Fruit fly (Drosophila melanogaster) whole organism, embryonic: Measurements from ENCODE around the gene Ire1.

Experiments
- Abd-B ChIP-seq: fragments of 200-800 bp; sonication (Bioruptor generic); optimal IDR thresholded peaks from 2 replicates; lab custom pipeline; 2018; ENCODE audit warnings: missing biosample characterization, mild to moderate bottlenecking, missing genetic modification characterization, moderate library complexity
- CG11093 ChIP-seq: fragments of 200-800 bp; sonication (Bioruptor generic); IDR thresholded peaks from 3 replicates; pipeline ENCODE4 v1.3.6; 2022; ENCODE audit warnings: missing biosample characterization, missing genetic modification characterization
- CG13123 ChIP-seq: fragments of 200-800 bp; sonication (Bioruptor generic); optimal IDR thresholded peaks from 2 replicates; lab custom pipeline; 2016; ENCODE audit warnings: missing biosample characterization, missing genetic modification characterization
- CG14014 ChIP-seq: fragments of 200-800 bp; sonication (Bioruptor generic); IDR thresholded peaks from 2 replicates; pipeline ENCODE4 v1.3.6; 2022; ENCODE audit warnings: missing biosample characterization, missing genetic modification characterization
- CG15514 ChIP-seq: fragments of 200-800 bp; sonication (Bioruptor generic); optimal IDR thresholded peaks from 3 replicates; lab custom pipeline; 2017; ENCODE audit warnings: missing biosample characterization, missing genetic modification characterization, mild to moderate bottlenecking, moderate library complexity, missing genetic modification reagents
- CG17612 ChIP-seq: fragments of 200-800 bp; sonication (Bioruptor generic); IDR thresholded peaks from 2 replicates; pipeline ENCODE4 v1.3.6; 2022; ENCODE audit warnings: missing biosample characterization, missing genetic modification characterization
- CG18619 ChIP-seq: fragments of 200-800 bp; sonication (Bioruptor generic); optimal IDR thresholded peaks from 3 replicates; lab custom pipeline; 2017; ENCODE audit warnings: missing biosample characterization, mild to moderate bottlenecking, missing genetic modification characterization
- CG2116 ChIP-seq: fragments of 200-800 bp; sonication (Bioruptor generic); optimal IDR thresholded peaks from 3 replicates; lab custom pipeline; 2018; ENCODE audit warnings: missing biosample characterization, mild to moderate bottlenecking, missing genetic modification characterization
- CG2202 ChIP-seq: fragments of 200-800 bp; sonication (Bioruptor generic); optimal IDR thresholded peaks from 2 replicates; lab custom pipeline; 2018; ENCODE audit warnings: missing biosample characterization, mild to moderate bottlenecking, missing genetic modification characterization
- CG2678 ChIP-seq: fragments of 200-800 bp; sonication (Bioruptor generic); optimal IDR thresholded peaks from 3 replicates; lab custom pipeline; 2019; ENCODE audit warnings: missing biosample characterization, mild to moderate bottlenecking, missing genetic modification characterization, moderate library complexity
- CG30431 ChIP-seq: fragments of 200-800 bp; sonication (Bioruptor generic); optimal IDR thresholded peaks from 2 replicates; lab custom pipeline; 2017; ENCODE audit warnings: missing biosample characterization, missing genetic modification characterization
- CG32767 ChIP-seq: fragments of 200-800 bp; sonication (Bioruptor generic); IDR thresholded peaks from 2 replicates; pipeline ENCODE4 v1.3.6; 2022; ENCODE audit warnings: missing biosample characterization, missing genetic modification characterization
- CG32772 ChIP-seq: fragments of 200-800 bp; sonication (Bioruptor generic); IDR thresholded peaks from 2 replicates; pipeline ENCODE4 v1.3.6; 2022; ENCODE audit warnings: missing biosample characterization, missing genetic modification characterization
- CG33557 ChIP-seq: fragments of 200-800 bp; sonication (Bioruptor generic); optimal IDR thresholded peaks from 2 replicates; lab custom pipeline; 2019; ENCODE audit warnings: missing biosample characterization, mild to moderate bottlenecking, missing genetic modification characterization, moderate library complexity
- CG34224 ChIP-seq: fragments of 200-800 bp; sonication (Bioruptor generic); IDR thresholded peaks from 3 replicates; pipeline ENCODE4 v1.3.6; 2022; ENCODE audit warnings: missing biosample characterization, missing genetic modification characterization; ENCODE audit not compliant: partially characterized antibody
- CG3838 ChIP-seq: fragments of 200-800 bp; sonication (Bioruptor generic); optimal IDR thresholded peaks from 3 replicates; lab custom pipeline; 2016; ENCODE audit warnings: missing biosample characterization, missing genetic modification characterization
- CG3847 ChIP-seq: fragments of 200-800 bp; sonication (Bioruptor generic); IDR thresholded peaks from 2 replicates; pipeline ENCODE4 v1.3.6; 2022; ENCODE audit warnings: missing biosample characterization, missing genetic modification characterization
- CG4360 ChIP-seq: fragments of 200-800 bp; sonication (Bioruptor generic); IDR thresholded peaks from 2 replicates; pipeline ENCODE4 v1.3.6; 2022; ENCODE audit warnings: missing biosample characterization, missing genetic modification characterization
- CG4820 ChIP-seq: fragments of 200-800 bp; sonication (Bioruptor generic); optimal IDR thresholded peaks from 3 replicates; lab custom pipeline; 2016; ENCODE audit warnings: missing biosample characterization, missing genetic modification characterization
- CG5180 ChIP-seq: fragments of 200-800 bp; sonication (Bioruptor generic); optimal IDR thresholded peaks from 3 replicates; lab custom pipeline; 2017; ENCODE audit warnings: missing biosample characterization, missing genetic modification characterization, mild to moderate bottlenecking, moderate library complexity, missing genetic modification reagents
- CG6683 ChIP-seq: fragments of 200-800 bp; sonication (Bioruptor generic); optimal IDR thresholded peaks from 2 replicates; lab custom pipeline; 2017; ENCODE audit warnings: missing biosample characterization, mild to moderate bottlenecking, missing genetic modification characterization, missing genetic modification reagents
- CG7357 ChIP-seq: fragments of 200-800 bp; sonication (Bioruptor generic); IDR thresholded peaks from 3 replicates; pipeline ENCODE4 v1.3.6; 2022; ENCODE audit warnings: missing biosample characterization, missing genetic modification characterization
- CG8089 ChIP-seq: fragments of 200-800 bp; sonication (Bioruptor generic); optimal IDR thresholded peaks from 3 replicates; lab custom pipeline; 2016; ENCODE audit warnings: missing biosample characterization, missing genetic modification characterization
- Dip3 ChIP-seq: fragments of 200-800 bp; sonication (Bioruptor generic); optimal IDR thresholded peaks from 3 replicates; lab custom pipeline; 2016; ENCODE audit warnings: missing biosample characterization, missing genetic modification characterization
- GATAe ChIP-seq: fragments of 200-800 bp; sonication (Bioruptor generic); conservative IDR thresholded peaks from 2 replicates; pipeline ENCODE4 v1.3.6; 2022; ENCODE audit warnings: missing biosample characterization, missing genetic modification characterization
- HLH3B ChIP-seq: fragments of 200-800 bp; sonication (Bioruptor generic); IDR thresholded peaks from 2 replicates; pipeline ENCODE4 v1.3.6; 2022; ENCODE audit warnings: missing biosample characterization, missing genetic modification characterization
- Mes4 ChIP-seq: fragments of 200-800 bp; sonication (Bioruptor generic); optimal IDR thresholded peaks from 2 replicates; lab custom pipeline; 2016; ENCODE audit warnings: missing biosample characterization, missing genetic modification characterization
- Myb ChIP-seq: fragments of 200-800 bp; sonication (Bioruptor generic); optimal IDR thresholded peaks from 2 replicates; lab custom pipeline; 2016; ENCODE audit warnings: missing biosample characterization, missing genetic modification characterization
- NC2α ChIP-seq: fragments of 200-800 bp; sonication (Bioruptor generic); optimal IDR thresholded peaks from 2 replicates; lab custom pipeline; 2016; ENCODE audit warnings: missing biosample characterization, missing genetic modification characterization
- Nf-YB ChIP-seq: fragments of 200-800 bp; sonication (Bioruptor generic); optimal IDR thresholded peaks from 3 replicates; lab custom pipeline; 2019; ENCODE audit warnings: missing biosample characterization, mild to moderate bottlenecking, missing genetic modification characterization, moderate library complexity
- Trl ChIP-seq, 3 experiments: fragments of >200 bp in 2 of 3; fragments of 200-800 bp in 1 of 3; sonication (Bioruptor generic) in 1 of 3; optimal IDR thresholded peaks; 2 replicates in 1 of 3; 3 replicates in 2 of 3; lab custom pipeline; 2016 to 2017; ENCODE audit warnings: missing biosample characterization in 1 of 3, missing genetic modification characterization in 1 of 3
- Vsx1 ChIP-seq: fragments of 200-800 bp; sonication (Bioruptor generic); optimal IDR thresholded peaks from 2 replicates; lab custom pipeline; 2017; ENCODE audit warnings: missing biosample characterization, mild to moderate bottlenecking, missing genetic modification characterization, missing genetic modification reagents
- ato ChIP-seq: fragments of 200-800 bp; sonication (Bioruptor generic); IDR thresholded peaks from 2 replicates; pipeline ENCODE4 v1.3.6; 2022; ENCODE audit warnings: missing biosample characterization, missing genetic modification characterization; ENCODE audit not compliant: partially characterized antibody
- bigmax ChIP-seq: fragments of 200-800 bp; sonication (Bioruptor generic); optimal IDR thresholded peaks from 2 replicates; lab custom pipeline; 2018; ENCODE audit warnings: missing biosample characterization, mild to moderate bottlenecking, missing genetic modification characterization
- ems ChIP-seq: fragments of 200-800 bp; sonication (Bioruptor generic); optimal IDR thresholded peaks from 3 replicates; lab custom pipeline; 2016; ENCODE audit warnings: missing biosample characterization, missing genetic modification characterization
- exex ChIP-seq: fragments of 200-800 bp; sonication (Bioruptor generic); optimal IDR thresholded peaks from 4 replicates; lab custom pipeline; 2018; ENCODE audit warnings: missing biosample characterization, mild to moderate bottlenecking, missing genetic modification characterization, moderate library complexity
- grn ChIP-seq: fragments of 200-800 bp; sonication (Bioruptor generic); optimal IDR thresholded peaks from 3 replicates; lab custom pipeline; 2017; ENCODE audit warnings: missing biosample characterization, missing genetic modification characterization
- h ChIP-seq: fragments of >200 bp; optimal IDR thresholded peaks from 2 replicates; lab custom pipeline; 2017
- hth ChIP-seq: fragments of >200 bp; optimal IDR thresholded peaks from 2 replicates; lab custom pipeline; 2017; ENCODE audit warnings: inconsistent platforms
- jumu ChIP-seq: fragments of 200-800 bp; sonication (Bioruptor generic); optimal IDR thresholded peaks from 3 replicates; lab custom pipeline; 2016; ENCODE audit warnings: missing biosample characterization, missing genetic modification characterization
- lmd ChIP-seq: fragments of 200-800 bp; sonication (Bioruptor generic); IDR thresholded peaks from 2 replicates; pipeline ENCODE4 v1.3.6; 2022; ENCODE audit warnings: missing biosample characterization, missing genetic modification characterization
- pfk ChIP-seq: fragments of 200-800 bp; sonication (Bioruptor generic); optimal IDR thresholded peaks from 2 replicates; lab custom pipeline; 2018; ENCODE audit warnings: missing biosample characterization, mild to moderate bottlenecking, missing genetic modification characterization, moderate library complexity
- psq ChIP-seq: fragments of 200-800 bp; sonication (Bioruptor generic); optimal IDR thresholded peaks from 2 replicates; lab custom pipeline; 2017; ENCODE audit warnings: missing biosample characterization, missing genetic modification characterization
- scrt ChIP-seq: fragments of 200-800 bp; sonication (Bioruptor generic); optimal IDR thresholded peaks from 2 replicates; lab custom pipeline; 2018; ENCODE audit warnings: missing biosample characterization, mild to moderate bottlenecking, missing genetic modification characterization, moderate library complexity
- sna ChIP-seq: fragments of 200-800 bp; sonication (Bioruptor generic); IDR thresholded peaks from 2 replicates; pipeline ENCODE4 v1.3.6; 2022; ENCODE audit warnings: missing biosample characterization, missing genetic modification characterization; ENCODE audit not compliant: partially characterized antibody
- tup ChIP-seq: fragments of 200-800 bp; sonication (Bioruptor generic); optimal IDR thresholded peaks from 2 replicates; lab custom pipeline; 2016; ENCODE audit warnings: missing biosample characterization, mild to moderate bottlenecking, missing genetic modification characterization, moderate library complexity
- wor ChIP-seq: fragments of 200-800 bp; sonication (Bioruptor generic); IDR thresholded peaks from 2 replicates; pipeline ENCODE4 v1.3.6; 2022; ENCODE audit warnings: missing biosample characterization, missing genetic modification characterization
- yki ChIP-seq: fragments of >200 bp; optimal IDR thresholded peaks from 3 replicates; lab custom pipeline; 2018
- zfh1 ChIP-seq: fragments of 200-800 bp; sonication (Bioruptor generic); IDR thresholded peaks from 3 replicates; pipeline ENCODE4 v1.3.6; 2022; ENCODE audit warnings: missing biosample characterization, missing genetic modification characterization

The Ire1 gene

DNA sequence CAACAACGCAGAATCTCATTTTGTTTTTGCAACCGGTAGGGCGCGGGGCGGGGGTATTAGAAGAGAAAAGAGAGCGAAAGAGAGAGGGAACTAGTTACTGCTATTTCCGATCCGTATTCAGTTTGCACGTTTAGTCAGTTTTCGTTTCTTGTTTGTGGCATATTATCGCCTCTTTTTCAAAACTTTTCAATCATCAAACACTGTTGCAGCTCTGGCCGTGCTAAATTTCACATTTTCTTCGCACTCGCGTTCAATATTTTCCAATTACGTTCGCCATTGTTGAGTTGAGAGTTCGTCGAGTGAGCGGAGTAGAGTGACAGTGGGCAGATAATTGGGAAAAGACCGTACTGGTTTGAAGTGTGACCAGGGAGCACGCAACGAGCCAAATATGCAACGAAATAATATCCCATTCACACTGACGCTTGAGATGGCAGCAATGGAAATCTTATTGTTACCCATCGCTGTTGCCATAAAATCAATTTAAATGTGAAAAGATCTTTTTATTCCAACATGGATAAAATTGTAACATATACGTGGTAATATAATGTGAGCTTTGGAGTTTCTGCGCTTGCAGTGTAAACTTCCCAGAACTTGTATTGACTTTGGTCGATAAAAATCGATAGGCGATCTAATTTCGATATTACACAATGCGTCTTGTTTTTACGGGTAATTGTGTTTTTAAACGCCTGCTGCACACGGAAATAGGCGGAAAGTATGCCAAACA, at the start of gene Ire1, which contains the start of gene Mrm2 (continued):
- TF ChIP-seq Nf-YB (GFP tag; lab: Kevin White, UChicago) (peak; percentile 55), tup (GFP tag; lab: Kevin White, UChicago) (no peak), Myb (GFP tag; lab: Kevin White, UChicago) (peak; percentile 84), CG32772 (GFP tag; lab: Robert Waterston, UW) (peak; percentile 77), GATAe (GFP tag; lab: Robert Waterston, UW) (peak; percentile 39; the same call in 1 of the 2 replicates), sna (GFP tag; lab: Robert Waterston, UW) (0 out of 2 replicates have a peak, but pooled peaks have one; percentile 65), CG32767 (GFP tag; lab: Robert Waterston, UW) (peak; percentile 36; the same call in 1 of the 2 replicates), exex (tag; lab: Kevin White, UChicago) (peak; percentile 46), CG14014 (GFP tag; lab: Robert Waterston, UW) (peak; percentile 83), CG33557 (GFP tag; lab: Kevin White, UChicago) (peak; percentile 66), zfh1 (peak; percentile 78; the same call in 2 of the 3 replicates), CG30431 (GFP tag; lab: Kevin White, UChicago) (peak; percentile 73), jumu (GFP tag; lab: Kevin White, UChicago) (peak; percentile 93), pfk (peak; percentile 1), CG4360 (0 out of 2 replicates have a peak, but pooled peaks have one; percentile 22), Mes4 (GFP tag; lab: Kevin White, UChicago) (peak; percentile 65), NC2α (GFP tag; lab: Kevin White, UChicago) (peak; percentile 64), ems (GFP tag; lab: Kevin White, UChicago) (peak; percentile 72), CG34224 (GFP tag; lab: Robert Waterston, UW) (peak; percentile 79), scrt (GFP tag; lab: Kevin White, UChicago) (peak; percentile 36), Trl (optimal IDR thresholded peaks at IDR 0.05; lab: Kevin White, UChicago) (peak; percentile 75 to 91), Trl (GFP tag; optimal IDR thresholded peaks at IDR 0.05; lab: Kevin White, UChicago) (peak; percentile 86), bigmax (GFP tag; lab: Kevin White, UChicago) (no peak), CG15514 (GFP tag; lab: Kevin White, UChicago) (peak; percentile 88), Vsx1 (no peak), CG7357 (GFP tag; lab: Robert Waterston, UW) (peak; percentile 100), CG2116 (GFP tag; lab: Kevin White, UChicago) (peak; percentile 91), psq (GFP tag; lab: Kevin White, UChicago) (peak; percentile 53), lmd (GFP tag; lab: Robert Waterston, UW) (peak; percentile 85), CG3838 (no peak), CG8089 (GFP tag; lab: Kevin White, UChicago) (peak; percentile 61), CG18619 (peak; percentile 64), wor (GFP tag; lab: Robert Waterston, UW) (peak; percentile 61), CG5180 (GFP tag; lab: Kevin White, UChicago) (no peak), CG17612 (peak; percentile 71), ato (GFP tag; lab: Robert Waterston, UW) (no peak), CG2202 (tag; lab: Kevin White, UChicago) (peak; percentile 47), Abd-B (GFP tag; lab: Kevin White, UChicago) (peak; percentile 87), HLH3B (GFP tag; lab: Robert Waterston, UW) (peak; percentile 72), yki (lab: Kevin White, UChicago) (no peak), CG4820 (peak; percentile 83), grn (GFP tag; lab: Kevin White, UChicago) (peak; percentile 53), CG3847 (peak; percentile 91), CG6683 (GFP tag; lab: Kevin White, UChicago) (no peak), hth (no peak), CG13123 (GFP tag; lab: Kevin White, UChicago) (peak; percentile 54), h (lab: Kevin White, UChicago) (no peak), CG11093 (GFP tag; lab: Robert Waterston, UW) (peak; percentile 77; the same call in 2 of the 3 replicates), Dip3 (GFP tag; lab: Kevin White, UChicago) (peak; percentile 88), CG2678 (tag; lab: Kevin White, UChicago) (peak; percentile 76)
